Worm (Caenorhabditis elegans) whole organism, L4 larva: ENCODE results near the gene Y17G7B.21.

Experiments used
- F10B5.3 ChIP-seq: sonication (generic microtip); optimal IDR thresholded peaks from 2 replicates; lab custom pipeline; 2016; ENCODE audit warnings: mild to moderate bottlenecking, missing genetic modification characterization, missing compliant biosample characterization
- F37D6.2 ChIP-seq: sonication (generic microtip); optimal IDR thresholded peaks from 2 replicates; lab custom pipeline; 2016; ENCODE audit warnings: mild to moderate bottlenecking, missing genetic modification characterization, missing compliant biosample characterization
- T20F7.1 ChIP-seq: fragments of 200-800 bp; sonication (Bioruptor generic); optimal IDR thresholded peaks from 2 replicates; lab custom pipeline; 2018; ENCODE audit warnings: mild to moderate bottlenecking, missing genetic modification characterization, missing compliant biosample characterization
- Y48G9A.11 ChIP-seq: fragments of 200-800 bp; sonication (Bioruptor generic); IDR thresholded peaks from 2 replicates; pipeline ENCODE4 v1.3.6; 2022; ENCODE audit warnings: missing genetic modification reagents, missing genetic modification characterization, missing compliant biosample characterization
- Y5F2A.4 ChIP-seq: fragments of 200-800 bp; sonication (Bioruptor generic); optimal IDR thresholded peaks from 2 replicates; lab custom pipeline; 2018; ENCODE audit warnings: mild to moderate bottlenecking, missing genetic modification characterization, missing compliant biosample characterization
- ZK546.5 ChIP-seq, 2 experiments: sonication (generic microtip); optimal IDR thresholded peaks; 2 replicates each; lab custom pipeline; 2017; ENCODE audit warnings: missing biosample characterization in 2 of 2, missing genetic modification characterization in 2 of 2
- ama-1 ChIP-seq: fragments of 150-350 bp; optimal IDR thresholded peaks from 2 replicates; lab custom pipeline; 2014; ENCODE audit warnings: inconsistent platforms, mixed read lengths
- arid-1 ChIP-seq: fragments of 200-800 bp; sonication (Bioruptor generic); conservative IDR thresholded peaks from 2 replicates; pipeline ENCODE4 v1.3.6; 2022; ENCODE audit warnings: missing genetic modification reagents, missing genetic modification characterization, missing compliant biosample characterization
- ceh-28 ChIP-seq: fragments of 150-350 bp; optimal IDR thresholded peaks from 2 replicates; lab custom pipeline; 2014; ENCODE audit warnings: missing biosample characterization, missing genetic modification reagents, missing genetic modification characterization
- ceh-44 ChIP-seq: fragments of 200-800 bp; sonication (Bioruptor generic); IDR thresholded peaks from 2 replicates; pipeline ENCODE4 v1.3.6; 2022; ENCODE audit warnings: missing genetic modification reagents, missing genetic modification characterization, missing compliant biosample characterization
- ceh-62 ChIP-seq: sonication (generic microtip); optimal IDR thresholded peaks from 2 replicates; lab custom pipeline; 2017; ENCODE audit warnings: missing biosample characterization, missing genetic modification characterization
- ces-1 ChIP-seq: fragments of 150-350 bp; sonication (generic microtip); optimal IDR thresholded peaks from 4 replicates; lab custom pipeline; 2014; ENCODE audit warnings: missing biosample characterization, missing genetic modification reagents, missing genetic modification characterization
- cey-2 ChIP-seq: sonication (generic microtip); optimal IDR thresholded peaks from 3 replicates; lab custom pipeline; 2017; ENCODE audit warnings: missing genetic modification characterization, mild to moderate bottlenecking, missing compliant biosample characterization, antibody characterized with exemption, borderline replicate concordance; ENCODE audit not compliant: insufficient read depth
- ctbp-1 ChIP-seq: fragments of 200-800 bp; sonication (Bioruptor generic); IDR thresholded peaks from 2 replicates; pipeline ENCODE4 v1.3.6; 2022; ENCODE audit warnings: missing genetic modification reagents, missing genetic modification characterization, missing compliant biosample characterization
- daf-12 ChIP-seq: fragments of 150-350 bp; optimal IDR thresholded peaks from 2 replicates; lab custom pipeline; 2014; ENCODE audit warnings: missing biosample characterization, missing genetic modification reagents, missing genetic modification characterization
- daf-16 ChIP-seq, 3 experiments: sonication (generic microtip); optimal IDR thresholded peaks; 2 replicates each; lab custom pipeline; 2016 to 2017; ENCODE audit warnings: missing genetic modification characterization in 3 of 3, missing genetic modification reagents in 3 of 3, mild to moderate bottlenecking in 2 of 3, missing compliant biosample characterization in 2 of 3, missing biosample characterization in 1 of 3, moderate library complexity in 1 of 3
- dmd-8 ChIP-seq: fragments of 200-800 bp; sonication (Bioruptor generic); IDR thresholded peaks from 2 replicates; pipeline ENCODE4 v1.3.6; 2022; ENCODE audit warnings: missing genetic modification characterization, missing compliant biosample characterization
- dve-1 ChIP-seq: sonication (generic microtip); optimal IDR thresholded peaks from 2 replicates; lab custom pipeline; 2017; ENCODE audit warnings: antibody characterized with exemption, mild to moderate bottlenecking, missing genetic modification characterization, missing compliant biosample characterization; ENCODE audit not compliant: insufficient read depth
- egl-27 ChIP-seq: sonication (generic microtip); optimal IDR thresholded peaks from 3 replicates; lab custom pipeline; 2017; ENCODE audit warnings: missing biosample characterization, missing genetic modification reagents, missing genetic modification characterization
- hlh-30 ChIP-seq: sonication (generic microtip); optimal IDR thresholded peaks from 2 replicates; lab custom pipeline; 2017; ENCODE audit warnings: antibody characterized with exemption, mild to moderate bottlenecking, missing genetic modification characterization, missing compliant biosample characterization; ENCODE audit not compliant: insufficient read depth
- lin-1 ChIP-seq: fragments of 200-800 bp; sonication (Bioruptor generic); IDR thresholded peaks from 2 replicates; pipeline ENCODE4 v1.3.6; 2022; ENCODE audit warnings: missing genetic modification reagents, missing genetic modification characterization, missing compliant biosample characterization
- lin-38 ChIP-seq: fragments of 200-800 bp; sonication (Bioruptor generic); IDR thresholded peaks from 2 replicates; pipeline ENCODE4 v1.3.6; 2022; ENCODE audit warnings: missing genetic modification reagents, missing genetic modification characterization, missing compliant biosample characterization
- lin-39 ChIP-seq: fragments of 150-350 bp; optimal IDR thresholded peaks from 2 replicates; lab custom pipeline; 2014; ENCODE audit warnings: missing biosample characterization, missing genetic modification reagents, missing genetic modification characterization
- lir-3 ChIP-seq: sonication (generic microtip); optimal IDR thresholded peaks from 2 replicates; lab custom pipeline; 2016; ENCODE audit warnings: mild to moderate bottlenecking, missing genetic modification characterization, missing compliant biosample characterization
- madf-5 ChIP-seq, 2 experiments: fragments of 200-800 bp; sonication (Bioruptor generic); IDR thresholded peaks; 2 replicates each; pipeline ENCODE4 v1.3.6; 2022; ENCODE audit warnings: missing compliant biosample characterization in 2 of 2, missing genetic modification characterization in 2 of 2
- mdt-29 ChIP-seq: fragments of 200-800 bp; sonication (Bioruptor generic); IDR thresholded peaks from 2 replicates; pipeline ENCODE4 v1.3.6; 2022; ENCODE audit warnings: missing genetic modification reagents, missing genetic modification characterization, missing compliant biosample characterization
- mep-1 ChIP-seq: fragments of 150-350 bp; sonication (generic microtip); optimal IDR thresholded peaks from 3 replicates; lab custom pipeline; 2014; ENCODE audit warnings: missing biosample characterization, missing genetic modification characterization
- mes-2 ChIP-seq: sonication (generic microtip); optimal IDR thresholded peaks from 2 replicates; lab custom pipeline; 2016; ENCODE audit warnings: missing genotype, mild to moderate bottlenecking, missing genetic modification characterization, missing compliant biosample characterization; ENCODE audit not compliant: poor library complexity, severe bottlenecking
- mxl-2 ChIP-seq: fragments of 200-800 bp; sonication (Bioruptor generic); conservative IDR thresholded peaks from 2 replicates; pipeline ENCODE4 v1.3.6; 2022; ENCODE audit warnings: missing genetic modification reagents, missing genetic modification characterization, missing compliant biosample characterization
- nhr-102 ChIP-seq: sonication (generic microtip); optimal IDR thresholded peaks from 2 replicates; lab custom pipeline; 2016; ENCODE audit warnings: mild to moderate bottlenecking, missing genetic modification characterization, moderate library complexity, missing compliant biosample characterization
- nhr-41 ChIP-seq: fragments of 200-800 bp; sonication (Bioruptor generic); IDR thresholded peaks from 2 replicates; pipeline ENCODE4 v1.3.6; 2022; ENCODE audit warnings: missing genetic modification reagents, missing genetic modification characterization, missing compliant biosample characterization
- nhr-42 ChIP-seq: fragments of 200-800 bp; sonication (Bioruptor generic); IDR thresholded peaks from 2 replicates; pipeline ENCODE4 v1.3.6; 2022; ENCODE audit warnings: missing genetic modification characterization, missing compliant biosample characterization
- nhr-48 ChIP-seq: sonication (generic microtip); optimal IDR thresholded peaks from 2 replicates; lab custom pipeline; 2016; ENCODE audit warnings: mild to moderate bottlenecking, missing genetic modification characterization, missing compliant biosample characterization
- nhr-6 ChIP-seq: fragments of 150-350 bp; optimal IDR thresholded peaks from 2 replicates; lab custom pipeline; 2014; ENCODE audit warnings: missing biosample characterization, missing genetic modification characterization
- nhr-77 ChIP-seq: fragments of 150-350 bp; optimal IDR thresholded peaks from 2 replicates; lab custom pipeline; 2014; ENCODE audit warnings: missing biosample characterization, missing genetic modification characterization
- pqm-1 ChIP-seq: sonication (generic microtip); optimal IDR thresholded peaks from 2 replicates; lab custom pipeline; 2017; ENCODE audit warnings: missing biosample characterization, missing genetic modification characterization
- saeg-2 ChIP-seq: fragments of 200-800 bp; sonication (Bioruptor generic); IDR thresholded peaks from 2 replicates; pipeline ENCODE4 v1.3.6; 2022; ENCODE audit warnings: missing genetic modification reagents, missing genetic modification characterization, missing compliant biosample characterization
- sdz-12 ChIP-seq: fragments of 200-800 bp; sonication (Bioruptor generic); optimal IDR thresholded peaks from 2 replicates; lab custom pipeline; 2018; ENCODE audit warnings: mild to moderate bottlenecking, missing genetic modification characterization, missing compliant biosample characterization
- snpc-1.2 ChIP-seq: fragments of 200-800 bp; sonication (Bioruptor generic); IDR thresholded peaks from 2 replicates; pipeline ENCODE4 v1.3.6; 2022; ENCODE audit warnings: missing genetic modification reagents, missing genetic modification characterization, missing compliant biosample characterization
- tra-1 ChIP-seq: fragments of 200-800 bp; sonication (Bioruptor generic); IDR thresholded peaks from 2 replicates; pipeline ENCODE4 v1.3.6; 2022; ENCODE audit warnings: missing genetic modification reagents, missing genetic modification characterization, missing compliant biosample characterization
- unc-62 ChIP-seq, 3 experiments: fragments of 150-350 bp in 1 of 3; sonication (generic microtip); optimal IDR thresholded peaks in 2 of 3; peaks in 1 of 3; 1 replicate in 1 of 3; 2 replicates in 2 of 3; lab custom pipeline; 2014 to 2017; ENCODE audit warnings: missing biosample characterization in 3 of 3, missing genetic modification characterization in 3 of 3, missing genetic modification reagents in 3 of 3, missing genotype in 1 of 3
- vab-7 ChIP-seq: fragments of 200-800 bp; sonication (Bioruptor generic); IDR thresholded peaks from 2 replicates; pipeline ENCODE4 v1.3.6; 2022; ENCODE audit warnings: missing genetic modification reagents, missing genetic modification characterization, missing compliant biosample characterization
- zfp-2 ChIP-seq: sonication (generic microtip); optimal IDR thresholded peaks from 2 replicates; lab custom pipeline; 2016; ENCODE audit warnings: mild to moderate bottlenecking, missing genetic modification characterization, missing compliant biosample characterization
- zfp-3 ChIP-seq: fragments of 200-800 bp; sonication (Bioruptor generic); conservative IDR thresholded peaks from 2 replicates; pipeline ENCODE4 v1.3.6; 2022; ENCODE audit warnings: missing genetic modification reagents, missing genetic modification characterization, missing compliant biosample characterization
- ztf-7 ChIP-seq: fragments of 150-350 bp; optimal IDR thresholded peaks from 2 replicates; lab custom pipeline; 2014; ENCODE audit warnings: missing biosample characterization, missing genetic modification characterization

Gene Y17G7B.21

DNA sequence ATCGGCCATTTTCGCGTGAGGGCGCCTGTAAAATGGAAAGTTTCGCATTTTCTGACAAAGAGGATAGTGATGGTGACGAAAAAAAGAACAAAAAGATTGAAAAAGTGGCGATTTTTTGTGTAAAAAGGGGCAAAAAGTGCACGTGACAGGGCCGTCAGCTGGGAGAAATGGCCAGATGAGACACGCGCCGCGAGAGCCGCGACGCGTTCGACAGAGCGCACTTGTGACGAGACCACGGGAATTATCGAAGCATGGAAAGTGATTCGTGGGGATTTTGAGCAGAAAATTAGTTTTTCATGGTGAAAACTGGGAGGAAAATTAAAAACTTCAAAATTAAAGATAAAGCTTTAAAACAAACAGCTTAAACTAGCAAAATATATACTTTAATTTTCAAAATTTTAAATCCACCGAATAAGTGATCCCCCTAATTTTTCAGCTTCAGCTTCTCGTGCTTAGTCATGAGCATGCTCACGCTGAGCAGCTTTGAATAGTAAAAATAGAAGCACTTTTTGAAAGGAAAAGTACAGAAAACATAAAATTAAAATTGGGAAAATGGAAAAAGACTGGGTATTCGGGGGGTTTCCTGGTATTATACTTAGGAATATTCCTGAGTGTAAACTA lies 9.8 kb downstream of the Y17G7B.21 start, which contains the start of gene W03C9.5 (continued):
- TF ChIP-seq lir-3 (tag; lab: Kevin White, UChicago) (peak; percentile 46), saeg-2 (GFP tag; lab: Robert Waterston, UW) (no peak), nhr-6 (tag; lab: Kevin White, UChicago) (peak; percentile 95), Y48G9A.11 (GFP tag; lab: Robert Waterston, UW) (peak; percentile 85), nhr-77 (tag; lab: Kevin White, UChicago) (peak; percentile 97), Y5F2A.4 (GFP tag; lab: Kevin White, UChicago) (no peak), nhr-102 (tag; lab: Kevin White, UChicago) (peak; percentile 65), ztf-7 (tag; lab: Kevin White, UChicago) (no peak), mes-2 (tag; lab: Kevin White, UChicago) (peak; percentile 97), arid-1 (GFP tag; lab: Robert Waterston, UW) (peak; percentile 77), ceh-28 (tag; lab: Kevin White, UChicago) (no peak), tra-1 (peak; percentile 75; the same call in 1 of the 2 replicates), nhr-41 (GFP tag; lab: Robert Waterston, UW) (peak; percentile 56; the same call in 1 of the 2 replicates), F37D6.2 (tag; lab: Kevin White, UChicago) (peak; percentile 83), dve-1 (tag; lab: Kevin White, UChicago) (peak; percentile 97), T20F7.1 (peak; percentile 91), mep-1 (tag; lab: Kevin White, UChicago) (peak; percentile 97), snpc-1.2 (GFP tag; lab: Robert Waterston, UW) (no peak), nhr-42 (GFP tag; lab: Robert Waterston, UW) (peak; percentile 85; the same call in 1 of the 2 replicates), unc-62 (GFP tag; optimal IDR thresholded peaks at IDR 0.05 in 1 of 2; lab: Kevin White, UChicago) (peak in 1 of 2 experiments; percentile 78), unc-62 (tag; optimal IDR thresholded peaks at IDR 0.05; lab: Kevin White, UChicago) (no peak), madf-5 (GFP tag; IDR thresholded peaks at IDR 0.05; lab: Robert Waterston, UW) (peak in 1 of 2 experiments; percentile 67; a peak in 2 of 4 replicates), zfp-2 (tag; lab: Kevin White, UChicago) (peak; percentile 82), pqm-1 (tag; lab: Kevin White, UChicago) (no peak)
- TF ChIP-seq, all 104 proteins: peak for 70

DNA sequence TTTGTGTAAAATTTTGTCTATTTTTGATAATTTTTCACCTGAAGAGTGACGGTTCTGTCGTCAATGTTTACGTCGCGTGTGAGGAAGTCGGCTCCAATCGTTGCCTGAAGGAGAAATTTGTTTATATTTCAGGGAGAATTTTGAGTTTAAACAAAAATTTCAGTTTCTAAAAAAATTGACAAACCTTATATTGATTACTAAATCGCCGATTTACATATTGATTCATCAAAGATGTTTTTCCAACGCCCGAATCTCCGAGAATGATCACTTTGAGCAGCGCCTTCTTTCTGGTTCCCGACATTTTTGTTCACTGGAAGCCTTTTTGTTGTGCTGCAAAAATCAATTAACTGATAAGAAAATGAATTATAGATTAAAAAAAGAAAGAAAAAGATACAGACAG lies 10.9 kb downstream of the Y17G7B.21 start, which contains the start of gene rab-7:
TSS of gene rab-7 (minus strand) at position 330 of the 400 bp plus-strand sequence.
- TF ChIP-seq arid-1 (GFP tag; lab: Robert Waterston, UW) = no peak
- no peak for TF ChIP-seq lin-1 (GFP tag; lab: Robert Waterston, UW)
- no peak for TF ChIP-seq ZK546.5 (tag; optimal IDR thresholded peaks at IDR 0.05; lab: Kevin White, UChicago)
- TF ChIP-seq T20F7.1 = no peak
- no peak for TF ChIP-seq sdz-12
- 0 out of 2 replicates have a peak, but pooled peaks have one; percentile 46 for TF ChIP-seq zfp-3 (GFP tag; lab: Robert Waterston, UW)
- TF ChIP-seq mxl-2 (GFP tag; lab: Robert Waterston, UW) = no peak
- no peak for TF ChIP-seq ceh-62 (tag; lab: Kevin White, UChicago)
- no peak for TF ChIP-seq dmd-8 (GFP tag; lab: Robert Waterston, UW)
- TF ChIP-seq vab-7 = no peak
- TF ChIP-seq lin-38 (GFP tag; lab: Robert Waterston, UW) = peak; percentile 63
- TF ChIP-seq dve-1 (tag; lab: Kevin White, UChicago) = peak; percentile 58
- TF ChIP-seq Y48G9A.11 (GFP tag; lab: Robert Waterston, UW) = peak; percentile 44; the same call in 1 of the 2 replicates
- no peak for TF ChIP-seq hlh-30
- TF ChIP-seq egl-27 (tag; lab: Kevin White, UChicago) = no peak
- no peak for TF ChIP-seq cey-2 (tag; lab: Kevin White, UChicago)
- TF ChIP-seq tra-1 = no peak
- TF ChIP-seq ctbp-1 (GFP tag; lab: Robert Waterston, UW) = 0 out of 2 replicates have a peak, but pooled peaks have one; percentile 28
- no peak for TF ChIP-seq daf-16 (GFP tag; optimal IDR thresholded peaks at IDR 0.05; lab: Kevin White, UChicago)
- TF ChIP-seq daf-16 (tag; optimal IDR thresholded peaks at IDR 0.05; lab: Kevin White, UChicago) = peak; percentile 41
- TF ChIP-seq ces-1 (GFP tag; lab: Kevin White, UChicago) = no peak
- no peak for TF ChIP-seq daf-12
- no peak for TF ChIP-seq nhr-48 (tag; lab: Kevin White, UChicago)
- no peak for TF ChIP-seq lin-39 (tag; lab: Kevin White, UChicago)
- peak; percentile 8 for TF ChIP-seq nhr-77 (tag; lab: Kevin White, UChicago)
- TF ChIP-seq ceh-44 (GFP tag; lab: Robert Waterston, UW) = no peak
- no peak for TF ChIP-seq ztf-7 (tag; lab: Kevin White, UChicago)
- no peak for TF ChIP-seq F10B5.3 (tag; lab: Kevin White, UChicago)
- TF ChIP-seq ama-1 (lab: Kevin White, UChicago) = peak; percentile 86
- TF ChIP-seq mdt-29 (GFP tag; lab: Robert Waterston, UW) = no peak
